Fruit fly (Drosophila melanogaster): ENCODE measurements around the gene HP4.

Gene HP4

dm6 chr3L:7983602-7984223 is 7.8 kb upstream of the HP4 start (continued):
- TF ChIP-seq Dfd (GFP tag; optimal IDR thresholded peaks at IDR 0.05) (no peak), kni (GFP tag; optimal IDR thresholded peaks at IDR 0.05) (peak; percentile 46), CG12236 (GFP tag; optimal IDR thresholded peaks at IDR 0.05) (no peak), jumu (GFP tag; optimal IDR thresholded peaks at IDR 0.05) (no peak), run (tag; optimal IDR thresholded peaks at IDR 0.05) (no peak)

dm6 chr3L:7981956-7982355 is 6.0 kb upstream of the HP4 start:
- TF ChIP-seq ci (GFP tag; IDR thresholded peaks at IDR 0.05), result no peak
- TF ChIP-seq Med (GFP tag), result peak; percentile 65
- TF ChIP-seq CG3407 (GFP tag; optimal IDR thresholded peaks at IDR 0.05), result peak; percentile 97
- TF ChIP-seq ara (GFP tag; IDR thresholded peaks at IDR 0.05), result no peak

DNA sequence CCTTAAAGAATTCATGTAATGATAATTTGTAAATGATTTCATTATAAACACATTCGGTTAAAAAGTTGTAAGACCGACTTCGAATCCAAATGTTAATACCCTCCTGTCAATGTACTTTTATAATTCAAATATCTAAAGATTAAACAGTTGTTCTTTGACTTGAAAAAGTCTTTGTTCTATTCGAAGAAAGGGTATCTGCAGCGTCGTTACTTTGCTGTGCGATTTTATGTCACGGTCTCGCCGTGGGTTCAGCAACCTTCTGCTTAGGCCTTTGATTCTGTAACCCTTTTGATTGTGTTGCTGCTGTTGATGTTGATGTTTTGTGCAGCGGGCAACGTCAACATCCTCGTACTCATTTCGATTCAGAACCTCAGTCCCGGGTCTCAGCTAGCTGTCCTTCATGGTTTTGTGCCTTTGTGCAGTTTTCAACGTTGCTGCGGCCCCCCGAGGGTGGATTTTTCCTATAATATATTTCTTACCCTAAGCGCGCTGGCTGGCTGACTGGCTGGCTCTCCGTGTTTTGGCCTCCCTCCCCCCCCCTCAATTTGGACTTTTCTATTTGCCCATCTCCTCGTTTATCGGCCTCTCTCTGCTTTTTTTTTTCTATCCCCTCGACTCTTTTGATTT is 5.4 kb upstream of the HP4 start:
- no peak for TF ChIP-seq CG11696 (GFP tag; IDR thresholded peaks at IDR 0.05)
- TF ChIP-seq CG13624 (GFP tag; optimal IDR thresholded peaks at IDR 0.05), result no peak
- TF ChIP-seq btn (GFP tag; optimal IDR thresholded peaks at IDR 0.05), result no peak
- peak; percentile 57 for TF ChIP-seq Med (GFP tag)
- no peak for TF ChIP-seq Rx (GFP tag; IDR thresholded peaks at IDR 0.05)
- no peak for TF ChIP-seq CG12155 (GFP tag; optimal IDR thresholded peaks at IDR 0.05)
- no peak for TF ChIP-seq unc-4 (GFP tag; IDR thresholded peaks at IDR 0.05; ENCODE audit: partially characterized antibody)
- no peak for TF ChIP-seq CG9609 (GFP tag; optimal IDR thresholded peaks at IDR 0.05)
- TF ChIP-seq yki (optimal IDR thresholded peaks at IDR 0.05), result no peak
- TF ChIP-seq CG18764 (GFP tag; optimal IDR thresholded peaks at IDR 0.05), result no peak
- no peak for TF ChIP-seq CG7963 (GFP tag; IDR thresholded peaks at IDR 0.05; ENCODE audit: partially characterized antibody)
- no peak for TF ChIP-seq CG11093 (GFP tag; IDR thresholded peaks at IDR 0.05)
- TF ChIP-seq emc (GFP tag; optimal IDR thresholded peaks at IDR 0.05), result no peak
- no peak for TF ChIP-seq CG10543 (GFP tag; optimal IDR thresholded peaks at IDR 0.05)
- no peak for TF ChIP-seq hth (optimal IDR thresholded peaks at IDR 0.05)
- no peak for TF ChIP-seq chinmo (GFP tag; IDR thresholded peaks at IDR 0.05; ENCODE audit: partially characterized antibody)
- no peak for TF ChIP-seq Hey (tag; optimal IDR thresholded peaks at IDR 0.05)
- peak; percentile 38 for TF ChIP-seq Kr (GFP tag; optimal IDR thresholded peaks at IDR 0.05)
- TF ChIP-seq CG15514 (GFP tag; optimal IDR thresholded peaks at IDR 0.05), result no peak
- TF ChIP-seq peb (GFP tag; IDR thresholded peaks at IDR 0.05), result no peak
- TF ChIP-seq CG2116 (GFP tag; optimal IDR thresholded peaks at IDR 0.05), result no peak
- TF ChIP-seq CG13894 (tag; optimal IDR thresholded peaks at IDR 0.05), result no peak
- no peak for TF ChIP-seq CG12219 (GFP tag; optimal IDR thresholded peaks at IDR 0.05)
- TF ChIP-seq psq (GFP tag; optimal IDR thresholded peaks at IDR 0.05), result no peak
- no peak for TF ChIP-seq Antp (GFP tag; optimal IDR thresholded peaks at IDR 0.05)
- TF ChIP-seq sens (GFP tag), result peak; percentile 72
- TF ChIP-seq CG6683 (GFP tag; optimal IDR thresholded peaks at IDR 0.05), result no peak
- no peak for TF ChIP-seq bowl (GFP tag; IDR thresholded peaks at IDR 0.05)
- TF ChIP-seq pros (GFP tag; optimal IDR thresholded peaks at IDR 0.05), result peak; percentile 90
- TF ChIP-seq gsb-n (tag; optimal IDR thresholded peaks at IDR 0.05), result peak; percentile 10
- no peak for TF ChIP-seq Ptx1 (GFP tag; IDR thresholded peaks at IDR 0.05)
- TF ChIP-seq CG10209 (GFP tag; optimal IDR thresholded peaks at IDR 0.05), result no peak
- no peak for TF ChIP-seq salm (tag; optimal IDR thresholded peaks at IDR 0.05)
- TF ChIP-seq CG15601 (tag; optimal IDR thresholded peaks at IDR 0.05), result no peak
- no peak for TF ChIP-seq CG11085 (GFP tag; IDR thresholded peaks at IDR 0.05)
- peak; percentile 37 for TF ChIP-seq Ets65A (GFP tag)
- no peak for TF ChIP-seq CG8359 (GFP tag; optimal IDR thresholded peaks at IDR 0.05; ENCODE audit: borderline replicate concordance)
- no peak for TF ChIP-seq sens-2 (GFP tag; IDR thresholded peaks at IDR 0.05)
- no peak for TF ChIP-seq CG17829 (tag; optimal IDR thresholded peaks at IDR 0.05)
- no peak for TF ChIP-seq bsh (GFP tag; optimal IDR thresholded peaks at IDR 0.05)

All from whole organism, embryonic.